Fruit fly (Drosophila melanogaster): ENCODE measurements around the gene CG34384.

The CG34384 gene

DNA sequence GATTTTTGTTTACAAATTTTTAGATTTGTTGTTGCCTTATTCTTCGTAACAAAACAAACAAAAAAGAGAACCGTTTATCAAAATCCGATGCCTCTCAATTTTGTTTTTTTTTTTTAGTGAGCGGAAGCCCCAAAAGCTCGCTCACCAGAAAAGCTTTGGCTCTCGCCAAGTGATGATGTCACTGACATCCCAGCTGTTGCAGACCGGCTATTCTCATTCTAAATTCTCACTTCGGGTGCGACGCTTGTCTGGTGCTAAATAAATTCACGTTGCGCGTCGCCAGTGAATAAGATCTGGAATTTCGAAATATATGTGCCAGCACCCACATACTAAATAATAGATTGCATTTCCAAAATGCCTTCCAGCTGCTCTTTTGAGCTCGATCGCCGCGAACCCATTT lies 20.3 kb upstream of the CG34384 start, which contains the start of gene CG2641 (continued):
- TF ChIP-seq CG8119 (GFP tag; IDR thresholded peaks at IDR 0.05) (peak; percentile 89), CG3919 (GFP tag; optimal IDR thresholded peaks at IDR 0.05) (no peak), fd85E (GFP tag; optimal IDR thresholded peaks at IDR 0.05) (no peak), pdm3 (GFP tag; optimal IDR thresholded peaks at IDR 0.05) (peak; percentile 28), CG32006 (GFP tag; optimal IDR thresholded peaks at IDR 0.05) (no peak), CG6276 (GFP tag; optimal IDR thresholded peaks at IDR 0.05) (peak; percentile 75), CG9139 (GFP tag; optimal IDR thresholded peaks at IDR 0.05) (peak; percentile 48), ss (GFP tag; optimal IDR thresholded peaks at IDR 0.05) (peak in 1 of 2 experiments; percentile 58), Sox14 (GFP tag; optimal IDR thresholded peaks at IDR 0.05) (no peak), Eip93F (GFP tag; optimal IDR thresholded peaks at IDR 0.05) (no peak), CG3032 (tag; optimal IDR thresholded peaks at IDR 0.05) (no peak), Blimp-1 (GFP tag; optimal IDR thresholded peaks at IDR 0.05) (no peak), CG34406 (GFP tag; optimal IDR thresholded peaks at IDR 0.05) (peak; percentile 14), esn (GFP tag; optimal IDR thresholded peaks at IDR 0.05) (no peak), CG10669 (GFP tag; optimal IDR thresholded peaks at IDR 0.05) (peak; percentile 31), dsx (GFP tag; optimal IDR thresholded peaks at IDR 0.05; ENCODE audit: poor library complexity, severe bottlenecking) (no peak), Sox15 (GFP tag; optimal IDR thresholded peaks at IDR 0.05) (no peak), fd59A (GFP tag; optimal IDR thresholded peaks at IDR 0.05) (peak; percentile 3), CG10631 (GFP tag; optimal IDR thresholded peaks at IDR 0.05) (no peak)

DNA sequence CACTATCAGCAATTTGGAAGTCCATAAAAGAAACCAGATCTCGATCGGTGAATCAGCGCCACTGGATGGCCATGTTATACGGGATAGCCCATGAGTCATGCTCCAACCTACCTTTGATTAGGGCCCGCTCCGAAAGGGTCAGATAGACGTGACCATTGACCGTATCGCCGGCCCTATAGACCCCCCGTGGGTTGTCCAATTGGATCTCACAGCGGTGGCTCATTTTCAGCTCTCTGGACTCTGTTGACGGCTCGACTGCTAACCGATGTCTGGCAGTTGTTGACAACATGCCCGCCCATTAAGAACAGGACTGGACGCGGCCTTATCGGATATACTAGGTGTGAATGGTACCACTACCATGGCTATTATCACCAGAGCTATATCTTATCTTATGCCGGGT lies 15.6 kb upstream of the CG34384 start, which contains the start of gene CG18744:
Gene CG18744, minus strand, starts transcription at position 247 of the 400 bp plus-strand sequence.
- no peak for TF ChIP-seq CG10631 (GFP tag; optimal IDR thresholded peaks at IDR 0.05)
- TF ChIP-seq svp (GFP tag) = peak; percentile 61
- TF ChIP-seq vri (GFP tag; optimal IDR thresholded peaks at IDR 0.05) = peak; percentile 16

DNA sequence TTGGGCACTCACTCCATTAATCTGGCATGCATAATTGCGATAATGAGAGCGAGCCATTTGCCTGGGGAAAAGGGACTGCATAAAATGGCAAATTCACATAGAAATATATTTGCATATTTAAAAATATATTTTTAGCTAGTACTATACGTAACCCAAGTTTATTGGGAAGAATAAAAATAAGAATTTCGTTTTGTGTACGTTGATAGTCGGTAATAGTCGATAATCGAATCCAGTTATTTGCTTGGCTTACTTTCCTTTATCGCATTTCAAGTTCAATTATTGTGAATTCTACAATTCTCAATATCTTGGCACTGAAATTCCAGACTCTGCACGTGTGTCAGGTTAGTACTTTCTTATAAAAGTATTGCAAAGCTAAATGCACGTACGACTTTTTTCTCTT lies 11.5 kb upstream of the CG34384 start, which contains the start of gene CG3014:
Gene CG3014, minus strand, starts transcription at position 101 of the 400 bp plus-strand sequence.
- no peak for TF ChIP-seq CG6163 (GFP tag; IDR thresholded peaks at IDR 0.05)
- TF ChIP-seq CG11294 (GFP tag; IDR thresholded peaks at IDR 0.05) = no peak
- no peak for TF ChIP-seq Ets21C (GFP tag; optimal IDR thresholded peaks at IDR 0.05)
- TF ChIP-seq CG6276 (GFP tag; optimal IDR thresholded peaks at IDR 0.05) = no peak
- no peak for TF ChIP-seq vri (GFP tag; optimal IDR thresholded peaks at IDR 0.05)
- no peak for TF ChIP-seq CG8632 (GFP tag; optimal IDR thresholded peaks at IDR 0.05)
- TF ChIP-seq svp (GFP tag) = no peak
- TF ChIP-seq esn (GFP tag; optimal IDR thresholded peaks at IDR 0.05) = no peak
- no peak for TF ChIP-seq achi (GFP tag; optimal IDR thresholded peaks at IDR 0.05)
- TF ChIP-seq CG1621 (tag; optimal IDR thresholded peaks at IDR 0.05) = no peak
- no peak for TF ChIP-seq CG7368 (GFP tag; optimal IDR thresholded peaks at IDR 0.05)
- no peak for TF ChIP-seq CG11902 (GFP tag; optimal IDR thresholded peaks at IDR 0.05)
- no peak for TF ChIP-seq Lpt (GFP tag; optimal IDR thresholded peaks at IDR 0.05)
- TF ChIP-seq Eip93F (GFP tag; optimal IDR thresholded peaks at IDR 0.05) = no peak

DNA sequence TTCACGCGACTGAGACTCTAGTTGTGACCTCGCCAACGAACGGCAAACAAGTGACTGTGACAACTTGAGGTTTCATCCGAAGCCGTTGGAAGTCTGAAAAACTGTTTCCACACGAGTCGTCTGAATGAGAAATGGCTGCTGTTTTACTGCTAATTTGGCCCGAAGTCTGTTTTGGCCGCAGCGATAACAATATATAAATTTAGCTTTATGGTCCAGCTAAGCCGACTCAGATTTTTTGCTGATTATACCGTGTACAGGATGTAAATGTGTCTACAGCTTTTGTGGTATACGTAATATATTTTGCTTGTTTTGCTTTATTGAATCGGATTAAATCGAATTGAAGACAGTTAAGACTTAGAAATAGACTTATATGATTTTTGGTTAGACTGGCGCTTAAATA lies 9.8 kb upstream of the CG34384 start, which contains the start of gene CG18268:
Gene CG18268, minus strand, starts transcription at position 101 of the 400 bp plus-strand sequence.
- no peak for TF ChIP-seq cyc (GFP tag; optimal IDR thresholded peaks at IDR 0.05)
- no peak for TF ChIP-seq achi (GFP tag; optimal IDR thresholded peaks at IDR 0.05)
- TF ChIP-seq ss (GFP tag; optimal IDR thresholded peaks at IDR 0.05) = no peak
- no peak for TF ChIP-seq salr (GFP tag; optimal IDR thresholded peaks at IDR 0.05)
- no peak for TF ChIP-seq fkh (GFP tag; optimal IDR thresholded peaks at IDR 0.05)
- TF ChIP-seq CG6792 (GFP tag; optimal IDR thresholded peaks at IDR 0.05) = no peak
- TF ChIP-seq CG8319 (GFP tag; optimal IDR thresholded peaks at IDR 0.05) = no peak
- no peak for TF ChIP-seq Sox15 (GFP tag; optimal IDR thresholded peaks at IDR 0.05)
- TF ChIP-seq fd85E (GFP tag; optimal IDR thresholded peaks at IDR 0.05) = no peak
- TF ChIP-seq net (GFP tag; optimal IDR thresholded peaks at IDR 0.05) = no peak

Data from whole organism, prepupa.